Worm (Caenorhabditis elegans) whole organism, L3 larva: ENCODE measurements around the gene btb-7.

Source experiments
- ceh-16 ChIP-seq: sonication (generic microtip); optimal IDR thresholded peaks from 2 replicates; lab custom pipeline; 2017; ENCODE audit warnings: missing biosample characterization, missing genetic modification characterization
- egl-27 ChIP-seq: sonication (generic microtip); optimal IDR thresholded peaks from 4 replicates; lab custom pipeline; 2017; ENCODE audit warnings: missing biosample characterization, missing genetic modification reagents, missing genetic modification characterization
- fkh-2 ChIP-seq: fragments of 150-350 bp; optimal IDR thresholded peaks from 2 replicates; lab custom pipeline; 2014; ENCODE audit warnings: missing biosample characterization, missing genetic modification reagents, missing genetic modification characterization
- nhr-23 ChIP-seq: fragments of 150-350 bp; optimal IDR thresholded peaks from 2 replicates; lab custom pipeline; 2014; ENCODE audit warnings: missing biosample characterization, missing genetic modification reagents, missing genetic modification characterization

DNA sequence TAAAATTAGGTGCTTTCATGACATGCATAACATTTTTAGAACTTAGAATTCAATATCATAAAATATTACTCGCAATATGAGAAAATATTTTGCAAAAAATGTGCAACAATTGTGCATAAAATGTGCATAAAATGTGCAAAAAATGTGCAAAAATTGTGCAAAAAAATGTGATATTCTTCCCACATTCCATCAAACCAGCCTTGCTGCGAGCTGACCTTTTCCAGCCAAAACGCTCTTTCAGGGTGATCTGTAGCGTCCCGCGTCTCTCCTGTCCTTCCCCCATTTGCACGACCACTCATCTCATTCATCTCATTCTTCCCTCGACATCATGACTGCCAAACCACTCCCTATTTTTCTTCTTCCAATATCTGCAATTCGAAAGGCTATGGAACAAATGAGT is 37.0 kb upstream of the btb-7 start, which contains the start of gene fbxb-17:
- TF ChIP-seq fkh-2 (tag; lab: Kevin White, UChicago) (no peak), ceh-16 (tag; lab: Kevin White, UChicago) (no peak), egl-27 (tag; lab: Kevin White, UChicago) (no peak), nhr-23 (tag; lab: Kevin White, UChicago) (no peak)
